Fruit fly (Drosophila melanogaster) whole organism, embryonic: ENCODE results near the gene CG1440.

Experiments
- CG42726 ChIP-seq: fragments of 200-800 bp; sonication (Bioruptor generic); IDR thresholded peaks from 2 replicates; pipeline ENCODE4 v1.3.6; 2022; ENCODE audit warnings: missing biosample characterization, missing genetic modification characterization; ENCODE audit not compliant: partially characterized antibody
- CG4404 ChIP-seq: fragments of 200-800 bp; sonication (Bioruptor generic); IDR thresholded peaks from 2 replicates; pipeline ENCODE4 v1.3.6; 2022; ENCODE audit warnings: missing biosample characterization, missing genetic modification characterization
- Ets97D ChIP-seq: fragments of 200-800 bp; sonication (Bioruptor generic); optimal IDR thresholded peaks from 3 replicates; lab custom pipeline; 2016; ENCODE audit warnings: missing biosample characterization, missing genetic modification characterization
- Gsc ChIP-seq: fragments of 200-800 bp; sonication (Bioruptor generic); IDR thresholded peaks from 2 replicates; pipeline ENCODE4 v1.3.6; 2022; ENCODE audit warnings: missing biosample characterization, missing genetic modification characterization
- NfI ChIP-seq: fragments of 200-800 bp; sonication (Bioruptor generic); optimal IDR thresholded peaks from 3 replicates; lab custom pipeline; 2018; ENCODE audit warnings: missing biosample characterization, mild to moderate bottlenecking, missing genetic modification characterization, moderate library complexity
- bigmax ChIP-seq: fragments of 200-800 bp; sonication (Bioruptor generic); optimal IDR thresholded peaks from 2 replicates; lab custom pipeline; 2018; ENCODE audit warnings: missing biosample characterization, mild to moderate bottlenecking, missing genetic modification characterization
- cad ChIP-seq: fragments of >200 bp; optimal IDR thresholded peaks from 2 replicates; lab custom pipeline; 2017; ENCODE audit warnings: missing biosample characterization, missing genetic modification characterization
- cg ChIP-seq: fragments of 200-800 bp; sonication (Bioruptor generic); optimal IDR thresholded peaks from 3 replicates; lab custom pipeline; 2019; ENCODE audit warnings: missing biosample characterization, mild to moderate bottlenecking, missing genetic modification characterization, moderate library complexity
- dan ChIP-seq: fragments of 200-800 bp; sonication (Bioruptor generic); IDR thresholded peaks from 2 replicates; pipeline ENCODE4 v1.3.6; 2022; ENCODE audit warnings: missing biosample characterization, missing genetic modification characterization
- grn ChIP-seq: fragments of 200-800 bp; sonication (Bioruptor generic); optimal IDR thresholded peaks from 3 replicates; lab custom pipeline; 2017; ENCODE audit warnings: missing biosample characterization, missing genetic modification characterization
- nau ChIP-seq: fragments of 200-800 bp; sonication (Bioruptor generic); optimal IDR thresholded peaks from 3 replicates; lab custom pipeline; 2017; ENCODE audit warnings: missing biosample characterization, mild to moderate bottlenecking, missing genetic modification characterization, missing genetic modification reagents
- p53 ChIP-seq: fragments of 200-800 bp; sonication (Bioruptor generic); optimal IDR thresholded peaks from 2 replicates; lab custom pipeline; 2016; ENCODE audit warnings: missing biosample characterization, missing genetic modification characterization

- TF ChIP-seq cg (GFP tag; lab: Kevin White, UChicago) (no peak), p53 (GFP tag; lab: Kevin White, UChicago) (no peak), bigmax (no peak), Gsc (no peak), grn (GFP tag; lab: Kevin White, UChicago) (peak; percentile 75), CG42726 (GFP tag; lab: Robert Waterston, UW) (no peak), dan (GFP tag; lab: Robert Waterston, UW) (no peak), CG4404 (no peak), Ets97D (GFP tag; lab: Kevin White, UChicago) (no peak), cad (GFP tag; lab: Kevin White, UChicago) (no peak), nau (GFP tag; lab: Kevin White, UChicago) (no peak), NfI (GFP tag; lab: Kevin White, UChicago) (no peak)
Measured at dm6 chrX:8450214-8450904, 13.5 kb downstream of the CG1440 start.
